Worm (Caenorhabditis elegans) whole organism, L3 larva: ENCODE results near the gene Y43F8C.6.

Experiments used
- R02D3.7 ChIP-seq: fragments of 150-350 bp; optimal IDR thresholded peaks from 2 replicates; lab custom pipeline; 2014; ENCODE audit warnings: missing biosample characterization, missing genetic modification characterization
- ama-1 ChIP-seq: fragments of 150-350 bp; optimal IDR thresholded peaks from 2 replicates; lab custom pipeline; 2018
- ceh-16 ChIP-seq: sonication (generic microtip); optimal IDR thresholded peaks from 2 replicates; lab custom pipeline; 2017; ENCODE audit warnings: missing biosample characterization, missing genetic modification characterization
- ceh-28 ChIP-seq: fragments of 150-350 bp; optimal IDR thresholded peaks from 2 replicates; lab custom pipeline; 2014; ENCODE audit warnings: missing biosample characterization, missing genetic modification reagents, missing genetic modification characterization
- daf-12 ChIP-seq: fragments of 150-350 bp; optimal IDR thresholded peaks from 2 replicates; lab custom pipeline; 2014; ENCODE audit warnings: missing biosample characterization, missing genetic modification reagents, missing genetic modification characterization
- egl-5 ChIP-seq: fragments of 150-350 bp; optimal IDR thresholded peaks from 2 replicates; lab custom pipeline; 2017; ENCODE audit warnings: missing biosample characterization, missing genetic modification reagents, missing genetic modification characterization, inconsistent platforms
- elt-2 ChIP-seq: sonication (generic microtip); optimal IDR thresholded peaks from 2 replicates; lab custom pipeline; 2016; ENCODE audit warnings: missing genetic modification reagents, mild to moderate bottlenecking, missing genetic modification characterization, missing compliant biosample characterization
- fos-1 ChIP-seq: fragments of 150-350 bp; optimal IDR thresholded peaks from 2 replicates; lab custom pipeline; 2014; ENCODE audit warnings: missing biosample characterization, missing genetic modification characterization
- jun-1 ChIP-seq: fragments of 150-350 bp; optimal IDR thresholded peaks from 2 replicates; lab custom pipeline; 2014; ENCODE audit warnings: missing biosample characterization, missing genetic modification reagents, missing genetic modification characterization
- lin-15B ChIP-seq: fragments of 150-350 bp; optimal IDR thresholded peaks from 2 replicates; lab custom pipeline; 2014; ENCODE audit warnings: missing biosample characterization, missing genetic modification characterization
- lin-39 ChIP-seq: fragments of 150-350 bp; optimal IDR thresholded peaks from 2 replicates; lab custom pipeline; 2018; ENCODE audit warnings: missing biosample characterization, missing genetic modification reagents, missing genetic modification characterization
- mdl-1 ChIP-seq: fragments of 150-350 bp; optimal IDR thresholded peaks from 2 replicates; lab custom pipeline; 2014; ENCODE audit warnings: missing biosample characterization, missing genetic modification characterization
- nfya-1 ChIP-seq: sonication (generic microtip); optimal IDR thresholded peaks from 2 replicates; lab custom pipeline; 2017; ENCODE audit warnings: missing genetic modification characterization, mild to moderate bottlenecking, missing compliant biosample characterization, antibody characterized with exemption, moderate library complexity; ENCODE audit not compliant: insufficient read depth
- nhr-12 ChIP-seq: fragments of 150-350 bp; optimal IDR thresholded peaks from 2 replicates; lab custom pipeline; 2014; ENCODE audit warnings: missing biosample characterization, missing genetic modification characterization
- nhr-23 ChIP-seq: fragments of 150-350 bp; optimal IDR thresholded peaks from 2 replicates; lab custom pipeline; 2014; ENCODE audit warnings: missing biosample characterization, missing genetic modification reagents, missing genetic modification characterization
- nhr-237 ChIP-seq: fragments of 150-350 bp; optimal IDR thresholded peaks from 2 replicates; lab custom pipeline; 2014; ENCODE audit warnings: missing biosample characterization, missing genetic modification characterization
- nhr-28 ChIP-seq: fragments of 150-350 bp; optimal IDR thresholded peaks from 2 replicates; lab custom pipeline; 2014; ENCODE audit warnings: missing biosample characterization, missing genetic modification characterization
- nhr-43 ChIP-seq: sonication (generic microtip); optimal IDR thresholded peaks from 2 replicates; lab custom pipeline; 2016; ENCODE audit warnings: mild to moderate bottlenecking, missing genetic modification characterization, missing compliant biosample characterization; ENCODE audit not compliant: poor library complexity, severe bottlenecking
- nhr-67 ChIP-seq: fragments of 150-350 bp; optimal IDR thresholded peaks from 2 replicates; lab custom pipeline; 2014; ENCODE audit warnings: missing biosample characterization, missing genetic modification characterization
- nhr-76 ChIP-seq: fragments of 150-350 bp; sonication (generic microtip); optimal IDR thresholded peaks from 5 replicates; lab custom pipeline; 2014; ENCODE audit warnings: missing biosample characterization, missing genetic modification characterization
- nhr-77 ChIP-seq: fragments of 150-350 bp; optimal IDR thresholded peaks from 2 replicates; lab custom pipeline; 2014; ENCODE audit warnings: missing biosample characterization, missing genetic modification characterization
- pqm-1 ChIP-seq: fragments of 150-350 bp; optimal IDR thresholded peaks from 2 replicates; lab custom pipeline; 2017; ENCODE audit warnings: missing biosample characterization, missing genetic modification characterization, inconsistent platforms
- sea-2 ChIP-seq: fragments of 150-350 bp; sonication (generic microtip); optimal IDR thresholded peaks from 4 replicates; lab custom pipeline; 2014; ENCODE audit warnings: missing biosample characterization, missing genetic modification reagents, missing genetic modification characterization
- skn-1 ChIP-seq: fragments of 150-350 bp; optimal IDR thresholded peaks from 2 replicates; lab custom pipeline; 2014; ENCODE audit warnings: missing biosample characterization, missing genetic modification characterization
- unc-39 ChIP-seq: sonication (generic microtip); optimal IDR thresholded peaks from 4 replicates; lab custom pipeline; 2017; ENCODE audit warnings: missing biosample characterization, missing genetic modification characterization
- zag-1 ChIP-seq: fragments of 150-350 bp; optimal IDR thresholded peaks from 2 replicates; lab custom pipeline; 2014; ENCODE audit warnings: missing biosample characterization, missing genetic modification characterization

Y43F8C.6 gene

ce11 chrV:19605415-19605814 is 35.3 kb downstream of the Y43F8C.6 start:
- TF ChIP-seq nhr-67 (tag; lab: Kevin White, UChicago): no peak
- no peak for TF ChIP-seq nhr-28
- TF ChIP-seq egl-5 (tag; lab: Kevin White, UChicago): no peak
- TF ChIP-seq nfya-1 (tag; lab: Kevin White, UChicago): no peak
- TF ChIP-seq mdl-1 (tag; lab: Kevin White, UChicago): no peak
- TF ChIP-seq pqm-1 (tag; lab: Kevin White, UChicago): no peak
- no peak for TF ChIP-seq zag-1
- TF ChIP-seq nhr-76 (tag; lab: Kevin White, UChicago): no peak
- TF ChIP-seq lin-15B (tag; lab: Kevin White, UChicago): no peak
- no peak for TF ChIP-seq daf-12 (tag; lab: Kevin White, UChicago)
- TF ChIP-seq, all 47 proteins: peak for 0

ce11 chrV:19599087-19599486 is 41.6 kb downstream of the Y43F8C.6 start:
- TF ChIP-seq ama-1 (no peak), nhr-77 (tag; lab: Kevin White, UChicago) (no peak), fos-1 (tag; lab: Kevin White, UChicago) (no peak), sea-2 (no peak), nfya-1 (tag; lab: Kevin White, UChicago) (no peak), elt-2 (no peak), egl-5 (tag; lab: Kevin White, UChicago) (no peak), nhr-43 (tag; lab: Kevin White, UChicago) (no peak), R02D3.7 (tag; lab: Kevin White, UChicago) (no peak), daf-12 (tag; lab: Kevin White, UChicago) (no peak), nhr-12 (tag; lab: Kevin White, UChicago) (no peak), ceh-28 (tag; lab: Kevin White, UChicago) (no peak), ceh-16 (tag; lab: Kevin White, UChicago) (no peak), lin-15B (tag; lab: Kevin White, UChicago) (no peak), nhr-237 (tag; lab: Kevin White, UChicago) (no peak), skn-1 (tag; lab: Kevin White, UChicago) (no peak), unc-39 (no peak), nhr-23 (tag; lab: Kevin White, UChicago) (no peak)

DNA sequence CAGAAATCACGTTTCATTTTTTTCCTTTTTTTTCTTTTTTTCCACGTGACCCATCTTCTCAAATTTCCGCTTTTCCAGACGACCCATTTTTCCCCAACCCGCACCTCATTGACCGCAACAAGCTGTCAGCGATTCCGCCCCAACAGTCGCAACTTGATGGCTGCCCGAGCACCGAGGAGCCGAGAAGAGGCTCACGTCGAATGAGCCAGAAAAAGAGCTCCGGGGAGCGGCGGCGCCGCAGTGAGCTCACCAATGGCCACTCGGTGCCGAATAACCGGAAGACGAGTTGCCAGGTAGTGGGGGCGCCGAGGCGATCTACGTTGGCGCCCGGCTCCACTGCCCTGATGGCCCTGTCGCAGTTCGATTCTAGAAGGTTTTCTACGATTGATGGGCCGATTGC is 49.9 kb downstream of the Y43F8C.6 start:
- TF ChIP-seq lin-39 (tag; lab: Kevin White, UChicago): no peak
- TF ChIP-seq ceh-28 (tag; lab: Kevin White, UChicago): no peak
- no peak for TF ChIP-seq jun-1 (tag; lab: Kevin White, UChicago)
